Fruit fly (Drosophila melanogaster) whole organism, pupa: ENCODE data around the gene cno.

Experiments used
- CG10348 ChIP-seq: fragments of 200-800 bp; sonication (Bioruptor generic); IDR thresholded peaks from 2 replicates; pipeline ENCODE4 v1.3.6; 2022; ENCODE audit warnings: missing biosample characterization, missing genetic modification characterization
- CG12605 ChIP-seq: fragments of 200-800 bp; sonication (Bioruptor generic); IDR thresholded peaks from 2 replicates; pipeline ENCODE4 v1.3.6; 2022; ENCODE audit warnings: missing biosample characterization, missing genetic modification characterization
- CG13204 ChIP-seq: fragments of 200-800 bp; sonication (Bioruptor generic); optimal IDR thresholded peaks from 2 replicates; lab custom pipeline; 2018; ENCODE audit warnings: missing biosample characterization, mild to moderate bottlenecking, missing genetic modification characterization, moderate library complexity
- CG14655 ChIP-seq: fragments of 200-800 bp; sonication (Bioruptor generic); optimal IDR thresholded peaks from 3 replicates; lab custom pipeline; 2017; ENCODE audit warnings: mild to moderate bottlenecking, missing biosample characterization, missing genetic modification reagents, missing genetic modification characterization
- CG15710 ChIP-seq: fragments of 200-800 bp; sonication (Bioruptor generic); optimal IDR thresholded peaks from 2 replicates; lab custom pipeline; 2018; ENCODE audit warnings: missing biosample characterization, mild to moderate bottlenecking, missing genetic modification characterization, moderate library complexity
- CG17806 ChIP-seq: fragments of 200-800 bp; sonication (Bioruptor generic); optimal IDR thresholded peaks from 2 replicates; lab custom pipeline; 2018; ENCODE audit warnings: missing biosample characterization, mild to moderate bottlenecking, missing genetic modification characterization, moderate library complexity
- CG32121 ChIP-seq: fragments of 200-800 bp; sonication (Bioruptor generic); IDR thresholded peaks from 2 replicates; pipeline ENCODE4 v1.3.6; 2022; ENCODE audit warnings: missing biosample characterization, missing genetic modification characterization
- CG34367 ChIP-seq: fragments of 200-800 bp; sonication (Bioruptor generic); optimal IDR thresholded peaks from 2 replicates; lab custom pipeline; 2018; ENCODE audit warnings: missing biosample characterization, mild to moderate bottlenecking, missing genetic modification characterization
- CG4496 ChIP-seq: fragments of 200-800 bp; sonication (Bioruptor generic); IDR thresholded peaks from 3 replicates; pipeline ENCODE4 v1.3.6; 2022; ENCODE audit warnings: missing biosample characterization, missing genetic modification characterization
- CG8159 ChIP-seq: fragments of 200-800 bp; sonication (Bioruptor generic); optimal IDR thresholded peaks from 3 replicates; lab custom pipeline; 2018; ENCODE audit warnings: missing biosample characterization, mild to moderate bottlenecking, missing genetic modification characterization, moderate library complexity
- CG8301 ChIP-seq: fragments of 200-800 bp; sonication (Bioruptor generic); optimal IDR thresholded peaks from 2 replicates; lab custom pipeline; 2018; ENCODE audit warnings: missing biosample characterization, mild to moderate bottlenecking, missing genetic modification characterization
- CG9948 ChIP-seq: fragments of 200-800 bp; sonication (Bioruptor generic); optimal IDR thresholded peaks from 2 replicates; lab custom pipeline; 2018; ENCODE audit warnings: missing biosample characterization, mild to moderate bottlenecking, missing genetic modification characterization, moderate library complexity
- D1 ChIP-seq: fragments of 200-800 bp; sonication (Bioruptor generic); optimal IDR thresholded peaks from 2 replicates; lab custom pipeline; 2018; ENCODE audit warnings: missing biosample characterization, mild to moderate bottlenecking, missing genetic modification characterization, moderate library complexity
- EcR ChIP-seq: fragments of 200-800 bp; sonication (Bioruptor generic); optimal IDR thresholded peaks from 3 replicates; lab custom pipeline; 2019; ENCODE audit warnings: missing biosample characterization, missing genetic modification characterization, mild to moderate bottlenecking, moderate library complexity, missing genetic modification reagents
- Ets98B ChIP-seq: fragments of 200-800 bp; sonication (Bioruptor generic); IDR thresholded peaks from 2 replicates; pipeline ENCODE4 v1.3.6; 2022; ENCODE audit warnings: missing biosample characterization, missing genetic modification characterization
- Pif1A ChIP-seq: fragments of 200-800 bp; sonication (Bioruptor generic); optimal IDR thresholded peaks from 3 replicates; lab custom pipeline; 2016; ENCODE audit warnings: missing biosample characterization, missing genetic modification characterization
- Pif1B ChIP-seq: fragments of 200-800 bp; sonication (Bioruptor generic); optimal IDR thresholded peaks from 3 replicates; lab custom pipeline; 2016; ENCODE audit warnings: missing biosample characterization, missing genetic modification characterization
- Snoo ChIP-seq: fragments of 200-800 bp; sonication (Bioruptor generic); optimal IDR thresholded peaks from 3 replicates; lab custom pipeline; 2017; ENCODE audit warnings: missing biosample characterization, mild to moderate bottlenecking, missing genetic modification characterization, inconsistent platforms
- fd96Ca ChIP-seq: fragments of 200-800 bp; sonication (Bioruptor generic); IDR thresholded peaks from 3 replicates; pipeline ENCODE4 v1.3.6; 2022; ENCODE audit warnings: missing biosample characterization, missing genetic modification characterization
- gl ChIP-seq: fragments of 200-800 bp; sonication (Bioruptor generic); optimal IDR thresholded peaks from 2 replicates; lab custom pipeline; 2018; ENCODE audit warnings: missing biosample characterization, mild to moderate bottlenecking, missing genetic modification characterization
- rn ChIP-seq: fragments of 200-800 bp; sonication (Bioruptor generic); IDR thresholded peaks from 2 replicates; pipeline ENCODE4 v1.3.6; 2022; ENCODE audit warnings: missing biosample characterization, missing genetic modification characterization

The cno gene

dm6 chr3R:5219466-5219865 is 2.2 kb upstream of the cno start, which contains the start of the genes Prosbeta2R2 and CG1116:
Gene Prosbeta2R2, minus strand, starts transcription at chr3R:5219528.
Gene CG1116, plus strand, starts transcription at chr3R:5219657.
- TF ChIP-seq D1 (tag; lab: Kevin White, UChicago) (no peak), CG17806 (tag; lab: Kevin White, UChicago) (no peak), Pif1A (no peak), CG12605 (no peak), CG14655 (GFP tag; lab: Kevin White, UChicago) (no peak), CG4496 (GFP tag; lab: Robert Waterston, UW) (no peak), CG15710 (no peak), CG32121 (no peak), CG34367 (tag; lab: Kevin White, UChicago) (no peak), CG8159 (tag; lab: Kevin White, UChicago) (no peak), gl (tag; lab: Kevin White, UChicago) (no peak), Ets98B (no peak), CG13204 (GFP tag; lab: Kevin White, UChicago) (no peak), fd96Ca (no peak), CG8301 (no peak), EcR (GFP tag; lab: Kevin White, UChicago) (no peak), CG10348 (no peak), Snoo (tag; lab: Kevin White, UChicago) (no peak)

- TF ChIP-seq EcR (GFP tag; lab: Kevin White, UChicago) (peak; percentile 60), Pif1B (GFP tag; lab: Kevin White, UChicago) (no peak)
Observed at dm6 chr3R:5216308-5216765, 919 bp downstream of the cno start.

dm6 chr3R:5215334-5216307 is 1.6 kb downstream of the cno start:
- peak; percentile 76 for TF ChIP-seq CG32121
- TF ChIP-seq D1 (tag; lab: Kevin White, UChicago): peak; percentile 45
- TF ChIP-seq CG9948 (tag; lab: Kevin White, UChicago): peak; percentile 88
- peak; percentile 89 for TF ChIP-seq Pif1A
- TF ChIP-seq CG4496 (GFP tag; lab: Robert Waterston, UW): peak; percentile 84
- peak; percentile 82 for TF ChIP-seq CG13204 (GFP tag; lab: Kevin White, UChicago)
- no peak for TF ChIP-seq CG10348
- peak; percentile 82 for TF ChIP-seq CG17806 (tag; lab: Kevin White, UChicago)
- TF ChIP-seq CG8159 (tag; lab: Kevin White, UChicago): peak; percentile 89
- peak; percentile 90 for TF ChIP-seq CG15710
- peak; percentile 79 for TF ChIP-seq Ets98B
- TF ChIP-seq Snoo (tag; lab: Kevin White, UChicago): peak; percentile 85
- TF ChIP-seq CG8301: peak; percentile 90
- peak; percentile 84 for TF ChIP-seq CG34367 (tag; lab: Kevin White, UChicago)
- peak; percentile 63 for TF ChIP-seq rn (GFP tag; lab: Robert Waterston, UW)
- TF ChIP-seq EcR (GFP tag; lab: Kevin White, UChicago): peak; percentile 88
- peak; percentile 83 for TF ChIP-seq Pif1B (GFP tag; lab: Kevin White, UChicago)
- peak; percentile 70 for TF ChIP-seq gl (tag; lab: Kevin White, UChicago)
- peak; percentile 90 for TF ChIP-seq CG14655 (GFP tag; lab: Kevin White, UChicago)
- TF ChIP-seq fd96Ca: peak; percentile 87
- peak; percentile 80 for TF ChIP-seq CG12605

- TF ChIP-seq CG32121: no peak
- TF ChIP-seq CG15710: no peak
- TF ChIP-seq CG10348: no peak
- no peak for TF ChIP-seq rn (GFP tag; lab: Robert Waterston, UW)
- TF ChIP-seq CG17806 (tag; lab: Kevin White, UChicago): no peak
- no peak for TF ChIP-seq CG9948 (tag; lab: Kevin White, UChicago)
- TF ChIP-seq EcR (GFP tag; lab: Kevin White, UChicago): no peak
- no peak; the same call in 1 of the 2 replicates for TF ChIP-seq CG12605
- TF ChIP-seq D1 (tag; lab: Kevin White, UChicago): no peak
- 0 out of 3 replicates have a peak, but pooled peaks have one; percentile 33 for TF ChIP-seq CG4496 (GFP tag; lab: Robert Waterston, UW)
- TF ChIP-seq Pif1A: no peak
- no peak for TF ChIP-seq CG34367 (tag; lab: Kevin White, UChicago)
- peak; percentile 51 for TF ChIP-seq CG14655 (GFP tag; lab: Kevin White, UChicago)
- no peak for TF ChIP-seq gl (tag; lab: Kevin White, UChicago)
- no peak for TF ChIP-seq CG13204 (GFP tag; lab: Kevin White, UChicago)
- TF ChIP-seq Ets98B: peak; percentile 23; the same call in 1 of the 2 replicates
- TF ChIP-seq Snoo (tag; lab: Kevin White, UChicago): no peak
- 0 out of 3 replicates have a peak, but pooled peaks have one; percentile 34 for TF ChIP-seq fd96Ca
- no peak for TF ChIP-seq CG8159 (tag; lab: Kevin White, UChicago)
- no peak for TF ChIP-seq Pif1B (GFP tag; lab: Kevin White, UChicago)
- TF ChIP-seq CG8301: peak; percentile 43
Observed at dm6 chr3R:5214162-5214916, 2.9 kb downstream of the cno start.

dm6 chr3R:5213309-5213708 is 3.9 kb downstream of the cno start:
- TF ChIP-seq CG8301: no peak
- TF ChIP-seq CG13204 (GFP tag; lab: Kevin White, UChicago): peak; percentile 86
- peak; percentile 13 for TF ChIP-seq gl (tag; lab: Kevin White, UChicago)
- peak; percentile 63 for TF ChIP-seq EcR (GFP tag; lab: Kevin White, UChicago)
- peak; percentile 34; the same call in 1 of the 2 replicates for TF ChIP-seq Ets98B
